Worm (Caenorhabditis elegans) whole organism, early embryonic: ENCODE data around the gene acr-15.

Source experiments
- B0310.2 ChIP-seq: sonication (generic microtip); optimal IDR thresholded peaks from 2 replicates; lab custom pipeline; 2016; ENCODE audit warnings: mild to moderate bottlenecking, missing genetic modification characterization, missing compliant biosample characterization
- F13C5.2 ChIP-seq: sonication (generic microtip); optimal IDR thresholded peaks from 2 replicates; lab custom pipeline; 2017; ENCODE audit warnings: mild to moderate bottlenecking, missing genetic modification characterization, inconsistent platforms, missing compliant biosample characterization
- aly-1 ChIP-seq: sonication (generic microtip); optimal IDR thresholded peaks from 2 replicates; lab custom pipeline; 2016; ENCODE audit warnings: missing genetic modification characterization, missing compliant biosample characterization
- ama-1 ChIP-seq: fragments of 150-350 bp; optimal IDR thresholded peaks from 2 replicates; lab custom pipeline; 2014
- ceh-13 ChIP-seq: fragments of 200-800 bp; sonication (Bioruptor generic); optimal IDR thresholded peaks from 2 replicates; lab custom pipeline; 2018; ENCODE audit warnings: mild to moderate bottlenecking, missing genetic modification characterization, missing compliant biosample characterization
- ceh-36 ChIP-seq: sonication (generic microtip); optimal IDR thresholded peaks from 2 replicates; lab custom pipeline; 2016; ENCODE audit warnings: missing genetic modification characterization, inconsistent platforms, missing compliant biosample characterization
- ets-7 ChIP-seq: sonication (generic microtip); optimal IDR thresholded peaks from 2 replicates; lab custom pipeline; 2016; ENCODE audit warnings: missing genotype, missing genetic modification characterization, missing compliant biosample characterization
- flt-1 ChIP-seq: fragments of 200-800 bp; sonication (Bioruptor generic); IDR thresholded peaks from 2 replicates; pipeline ENCODE4 v1.3.6; 2022; ENCODE audit warnings: missing genetic modification characterization, missing compliant biosample characterization
- hmbx-1 ChIP-seq: sonication (generic microtip); optimal IDR thresholded peaks from 2 replicates; lab custom pipeline; 2016; ENCODE audit warnings: mild to moderate bottlenecking, missing genetic modification characterization, missing compliant biosample characterization
- hmg-4 ChIP-seq: fragments of 200-800 bp; sonication (Bioruptor generic); optimal IDR thresholded peaks from 2 replicates; lab custom pipeline; 2018; ENCODE audit warnings: mild to moderate bottlenecking, missing genetic modification characterization, missing compliant biosample characterization
- hnd-1 ChIP-seq: sonication (generic microtip); optimal IDR thresholded peaks from 2 replicates; lab custom pipeline; 2016; ENCODE audit warnings: missing genetic modification characterization, missing compliant biosample characterization
- pes-1 ChIP-seq: fragments of 200-800 bp; sonication (Bioruptor generic); IDR thresholded peaks from 2 replicates; pipeline ENCODE4 v1.3.6; 2022; ENCODE audit warnings: missing genetic modification reagents, missing genetic modification characterization, missing compliant biosample characterization
- scrt-1 ChIP-seq: fragments of 200-800 bp; sonication (Bioruptor generic); IDR thresholded peaks from 2 replicates; pipeline ENCODE4 v1.3.6; 2022; ENCODE audit warnings: missing genetic modification characterization, missing compliant biosample characterization
- sea-1 ChIP-seq: fragments of 200-800 bp; sonication (Bioruptor generic); conservative IDR thresholded peaks from 2 replicates; pipeline ENCODE4 v1.3.6; 2022; ENCODE audit warnings: missing genetic modification characterization, missing compliant biosample characterization
- tbx-11 ChIP-seq: fragments of 200-800 bp; sonication (Bioruptor generic); IDR thresholded peaks from 2 replicates; pipeline ENCODE4 v1.3.6; 2022; ENCODE audit warnings: missing genetic modification characterization, missing compliant biosample characterization
- tbx-37 ChIP-seq: fragments of 200-800 bp; sonication (Bioruptor generic); conservative IDR thresholded peaks from 2 replicates; pipeline ENCODE4 v1.3.6; 2022; ENCODE audit warnings: missing genetic modification reagents, missing genetic modification characterization, missing compliant biosample characterization
- tra-4 ChIP-seq: sonication (generic microtip); optimal IDR thresholded peaks from 2 replicates; lab custom pipeline; 2017; ENCODE audit warnings: missing genetic modification characterization, missing compliant biosample characterization

acr-15 gene

ce11 chrV:8518822-8519392, 33.6 kb upstream of the acr-15 start, which contains the start of gene F45F2.10:
Gene F45F2.10, minus strand, starts transcription at chrV:8518872.
- TF ChIP-seq scrt-1 (GFP tag; lab: Robert Waterston, UW), result no peak
- no peak for TF ChIP-seq hmbx-1 (tag; lab: Kevin White, UChicago)
- no peak for TF ChIP-seq tbx-37 (GFP tag; lab: Robert Waterston, UW)
- TF ChIP-seq pes-1 (GFP tag; lab: Robert Waterston, UW), result no peak
- TF ChIP-seq F13C5.2 (tag; lab: Kevin White, UChicago), result no peak
- no peak for TF ChIP-seq ceh-13 (GFP tag; lab: Kevin White, UChicago)
- no peak for TF ChIP-seq tbx-11 (GFP tag; lab: Robert Waterston, UW)
- no peak for TF ChIP-seq tra-4 (tag; lab: Kevin White, UChicago)
- no peak for TF ChIP-seq B0310.2
- no peak for TF ChIP-seq sea-1
- no peak for TF ChIP-seq hmg-4 (GFP tag; lab: Kevin White, UChicago)
- no peak for TF ChIP-seq aly-1
- TF ChIP-seq hnd-1 (tag; lab: Kevin White, UChicago), result no peak

ce11 chrV:8520846-8521553, 31.5 kb upstream of the acr-15 start, which contains the start of the genes F45F2.11 and otpl-7:
Gene F45F2.11, minus strand, starts transcription at chrV:8520896.
Gene otpl-7, plus strand, starts transcription at chrV:8521503.
- TF ChIP-seq hmbx-1 (tag; lab: Kevin White, UChicago) (no peak), pes-1 (GFP tag; lab: Robert Waterston, UW) (no peak), tbx-11 (GFP tag; lab: Robert Waterston, UW) (no peak), scrt-1 (GFP tag; lab: Robert Waterston, UW) (no peak), sea-1 (no peak), ets-7 (tag; lab: Kevin White, UChicago) (no peak), tbx-37 (GFP tag; lab: Robert Waterston, UW) (no peak), ceh-13 (GFP tag; lab: Kevin White, UChicago) (no peak), B0310.2 (no peak), ceh-36 (tag; lab: Kevin White, UChicago) (no peak), tra-4 (tag; lab: Kevin White, UChicago) (no peak), hmg-4 (GFP tag; lab: Kevin White, UChicago) (no peak), ama-1 (lab: Kevin White, UChicago) (no peak), flt-1 (GFP tag; lab: Robert Waterston, UW) (no peak), aly-1 (no peak), F13C5.2 (tag; lab: Kevin White, UChicago) (no peak), hnd-1 (tag; lab: Kevin White, UChicago) (no peak)

ce11 chrV:8525774-8526173, 26.7 kb upstream of the acr-15 start, which contains the start of gene otpl-6:
Gene otpl-6, plus strand, starts transcription at chrV:8526074.
- no peak for TF ChIP-seq hmbx-1 (tag; lab: Kevin White, UChicago)
- TF ChIP-seq F13C5.2 (tag; lab: Kevin White, UChicago), result no peak
- no peak for TF ChIP-seq aly-1
- no peak for TF ChIP-seq ets-7 (tag; lab: Kevin White, UChicago)
- TF ChIP-seq tra-4 (tag; lab: Kevin White, UChicago), result no peak
- TF ChIP-seq ama-1 (lab: Kevin White, UChicago), result no peak
- TF ChIP-seq scrt-1 (GFP tag; lab: Robert Waterston, UW), result no peak

- TF ChIP-seq scrt-1 (GFP tag; lab: Robert Waterston, UW) (no peak), hmbx-1 (tag; lab: Kevin White, UChicago) (no peak), hmg-4 (GFP tag; lab: Kevin White, UChicago) (no peak), pes-1 (GFP tag; lab: Robert Waterston, UW) (no peak), B0310.2 (no peak), hnd-1 (tag; lab: Kevin White, UChicago) (no peak), flt-1 (GFP tag; lab: Robert Waterston, UW) (no peak), F13C5.2 (tag; lab: Kevin White, UChicago) (no peak), sea-1 (no peak), tbx-37 (GFP tag; lab: Robert Waterston, UW) (no peak)
These were observed 23.3 kb upstream of the acr-15 start, which contains the start of gene otpl-5 for ce11 chrV:8529219-8529618. Gene otpl-5, plus strand, starts transcription at chrV:8529519.

- TF ChIP-seq tbx-11 (GFP tag; lab: Robert Waterston, UW) (peak; percentile 14; the same call in 1 of the 2 replicates), sea-1 (peak; percentile 54; the same call in 1 of the 2 replicates)
These were observed 19.4 kb upstream of the acr-15 start, which contains the start of the genes his-8 and his-7 for ce11 chrV:8533067-8533466. Gene his-8, minus strand, starts transcription at chrV:8533086. Gene his-7, plus strand, starts transcription at chrV:8533379.

- TF ChIP-seq scrt-1 (GFP tag; lab: Robert Waterston, UW) (no peak), aly-1 (no peak), tbx-37 (GFP tag; lab: Robert Waterston, UW) (no peak), B0310.2 (no peak), tra-4 (tag; lab: Kevin White, UChicago) (no peak), pes-1 (GFP tag; lab: Robert Waterston, UW) (no peak), ets-7 (tag; lab: Kevin White, UChicago) (no peak), flt-1 (GFP tag; lab: Robert Waterston, UW) (no peak), ama-1 (lab: Kevin White, UChicago) (no peak), ceh-36 (tag; lab: Kevin White, UChicago) (no peak), sea-1 (no peak)
These were observed 18.6 kb upstream of the acr-15 start for ce11 chrV:8533916-8534315.
